Fruit fly (Drosophila melanogaster) whole organism, wandering third instar larva: ENCODE results near the gene stck.

Source experiments
- CG9705 ChIP-seq: fragments of 200-800 bp; sonication (Bioruptor generic); optimal IDR thresholded peaks from 2 replicates; lab custom pipeline; 2018; ENCODE audit warnings: missing biosample characterization, mild to moderate bottlenecking, missing genetic modification characterization
- Myc ChIP-seq: fragments of >200 bp; optimal IDR thresholded peaks from 2 replicates; lab custom pipeline; 2017
- ey ChIP-seq: fragments of 200-800 bp; sonication (Bioruptor generic); optimal IDR thresholded peaks from 2 replicates; lab custom pipeline; 2016; ENCODE audit warnings: missing biosample characterization, missing genetic modification characterization

dm6 chr3R:8317709-8318335 lies 39.0 kb upstream of the stck start:
- no peak for TF ChIP-seq CG9705 (GFP tag; lab: Kevin White, UChicago)
- no peak for TF ChIP-seq ey (GFP tag; lab: Kevin White, UChicago)
- no peak for TF ChIP-seq Myc (lab: Kevin White, UChicago)
